Worm (Caenorhabditis elegans): ENCODE results near the gene Y45F3A.1.

ce11 chrIII:10580206-10580605, 18.5 kb upstream of the Y45F3A.1 start:
- TF ChIP-seq tab-1 (GFP tag; IDR thresholded peaks at IDR 0.05) (no peak), flt-1 (GFP tag; IDR thresholded peaks at IDR 0.05) (no peak), ztf-29 (GFP tag; IDR thresholded peaks at IDR 0.05) (no peak), klf-2 (GFP tag; conservative IDR thresholded peaks at IDR 0.05) (no peak), ref-1 (GFP tag; conservative IDR thresholded peaks at IDR 0.05) (no peak)

Measured in whole organism, midembryonic.